Fruit fly (Drosophila melanogaster) whole organism, wandering third instar larva: ENCODE results near the gene CG33703.
A peak's percentile ranks its signal among the peaks of the same experiment; 100 is the strongest.

Source experiments
- Abd-B ChIP-seq: fragments of >200 bp; optimal IDR thresholded peaks from 2 replicates; lab custom pipeline; 2017; ENCODE audit warnings: missing biosample characterization, missing genetic modification characterization
- CG32264 ChIP-seq: fragments of 200-800 bp; sonication (Bioruptor generic); optimal IDR thresholded peaks from 2 replicates; lab custom pipeline; 2016; ENCODE audit warnings: missing biosample characterization, missing genetic modification characterization
- CG9705 ChIP-seq: fragments of 200-800 bp; sonication (Bioruptor generic); optimal IDR thresholded peaks from 2 replicates; lab custom pipeline; 2018; ENCODE audit warnings: missing biosample characterization, mild to moderate bottlenecking, missing genetic modification characterization
- CrebA ChIP-seq: fragments of 200-800 bp; sonication (Bioruptor generic); optimal IDR thresholded peaks from 2 replicates; lab custom pipeline; 2016; ENCODE audit warnings: missing biosample characterization, mild to moderate bottlenecking, missing genetic modification characterization, borderline replicate concordance
- Dfd ChIP-seq: fragments of >200 bp; optimal IDR thresholded peaks from 2 replicates; lab custom pipeline; 2017; ENCODE audit warnings: missing biosample characterization, missing genetic modification characterization
- Dif ChIP-seq: fragments of 200-275, 200-300 bp; sonication (Bioruptor generic); optimal IDR thresholded peaks from 2 replicates; lab custom pipeline; 2018; ENCODE audit warnings: missing biosample characterization, missing genetic modification characterization; ENCODE audit not compliant: partially characterized antibody
- GATAd ChIP-seq: sonication (Bioruptor generic); optimal IDR thresholded peaks from 2 replicates; lab custom pipeline; 2016; ENCODE audit warnings: missing biosample characterization, missing genetic modification characterization
- HLH106 ChIP-seq: fragments of 200-800 bp; optimal IDR thresholded peaks from 3 replicates; lab custom pipeline; 2019; ENCODE audit warnings: missing biosample characterization, mild to moderate bottlenecking, missing genetic modification characterization, moderate library complexity
- Hnf4 ChIP-seq: fragments of 200-800 bp; sonication (Bioruptor generic); optimal IDR thresholded peaks from 2 replicates; lab custom pipeline; 2016; ENCODE audit warnings: missing biosample characterization, mild to moderate bottlenecking, missing genetic modification characterization
- Hr78 ChIP-seq: fragments of >200 bp; optimal IDR thresholded peaks from 2 replicates; lab custom pipeline; 2017; ENCODE audit warnings: missing biosample characterization, missing genetic modification characterization
- Hr83 ChIP-seq: fragments of 200-300 bp; sonication (Bioruptor generic); optimal IDR thresholded peaks from 2 replicates; lab custom pipeline; 2016; ENCODE audit warnings: missing biosample characterization, mild to moderate bottlenecking, missing genetic modification characterization, moderate library complexity; ENCODE audit not compliant: poor library complexity, severe bottlenecking
- Jra ChIP-seq: sonication (Bioruptor generic); optimal IDR thresholded peaks from 2 replicates; lab custom pipeline; 2016; ENCODE audit warnings: missing biosample characterization, missing genetic modification characterization
- Mio ChIP-seq: sonication (Bioruptor generic); optimal IDR thresholded peaks from 2 replicates; lab custom pipeline; 2016; ENCODE audit warnings: missing biosample characterization, missing genetic modification characterization
- Myc ChIP-seq: fragments of >200 bp; optimal IDR thresholded peaks from 2 replicates; lab custom pipeline; 2017
- N ChIP-seq: fragments of >200 bp; optimal IDR thresholded peaks from 2 replicates; lab custom pipeline; 2018; ENCODE audit warnings: missing biosample characterization, missing external identifiers, missing genetic modification characterization
- OdsH ChIP-seq: fragments of 200-800 bp; sonication (Bioruptor generic); optimal IDR thresholded peaks from 2 replicates; lab custom pipeline; 2016; ENCODE audit warnings: missing biosample characterization, mild to moderate bottlenecking, missing genetic modification characterization
- Rel ChIP-seq, 2 experiments: fragments of 200-800 bp; sonication (Bioruptor generic) in 1 of 2; optimal IDR thresholded peaks; 2 replicates in 1 of 2; 3 replicates in 1 of 2; lab custom pipeline; 2016 to 2019; ENCODE audit warnings: mild to moderate bottlenecking in 2 of 2, missing biosample characterization in 2 of 2, missing genetic modification characterization in 2 of 2, moderate library complexity in 1 of 2
- Sp1 ChIP-seq: fragments of 200-800 bp; sonication (Bioruptor generic); optimal IDR thresholded peaks from 3 replicates; lab custom pipeline; 2019; ENCODE audit warnings: missing biosample characterization, mild to moderate bottlenecking, missing genetic modification characterization, moderate library complexity
- Vsx2 ChIP-seq: fragments of 200-300, 225-300 bp; sonication (Bioruptor generic); optimal IDR thresholded peaks from 2 replicates; lab custom pipeline; 2018; ENCODE audit warnings: missing biosample characterization, missing genetic modification characterization; ENCODE audit not compliant: partially characterized antibody
- br ChIP-seq: fragments of 200-800 bp; sonication (Bioruptor generic); optimal IDR thresholded peaks from 2 replicates; lab custom pipeline; 2016; ENCODE audit warnings: missing biosample characterization, missing genetic modification characterization
- brk ChIP-seq: fragments of 200-800 bp; sonication (Bioruptor generic); optimal IDR thresholded peaks from 2 replicates; lab custom pipeline; 2016; ENCODE audit warnings: missing biosample characterization, mild to moderate bottlenecking, missing genetic modification characterization
- dl ChIP-seq, 2 experiments: fragments of 175-275, 200-275 bp in 1 of 2; fragments of 200-275 bp in 1 of 2; sonication (Bioruptor generic); optimal IDR thresholded peaks; lab custom pipeline; 2018; ENCODE audit warnings: mild to moderate bottlenecking in 2 of 2, missing biosample characterization in 2 of 2, missing genetic modification characterization in 2 of 2, moderate library complexity in 2 of 2; ENCODE audit not compliant: partially characterized antibody in 2 of 2, insufficient read depth in 1 of 2
- dmrt93B ChIP-seq: fragments of 200-800 bp; sonication (Bioruptor generic); optimal IDR thresholded peaks from 2 replicates; lab custom pipeline; 2018; ENCODE audit warnings: missing biosample characterization, mild to moderate bottlenecking, missing genetic modification characterization
- dsf ChIP-seq: sonication (Bioruptor generic); optimal IDR thresholded peaks from 2 replicates; lab custom pipeline; 2016; ENCODE audit warnings: missing biosample characterization, missing genetic modification characterization, borderline replicate concordance
- ey ChIP-seq: fragments of 200-800 bp; sonication (Bioruptor generic); optimal IDR thresholded peaks from 2 replicates; lab custom pipeline; 2016; ENCODE audit warnings: missing biosample characterization, missing genetic modification characterization
- foxo ChIP-seq, 2 experiments: fragments of 200-800 bp; sonication (Bioruptor generic); optimal IDR thresholded peaks; 2 replicates in 1 of 2; 3 replicates in 1 of 2; lab custom pipeline; 2016 to 2017; ENCODE audit warnings: missing biosample characterization in 2 of 2, missing genetic modification characterization in 2 of 2
- fru ChIP-seq: fragments of 200-800 bp; sonication (Bioruptor generic); optimal IDR thresholded peaks from 3 replicates; lab custom pipeline; 2016; ENCODE audit warnings: missing biosample characterization, mild to moderate bottlenecking, missing genetic modification characterization
- h ChIP-seq: fragments of 200-800 bp; sonication (Bioruptor generic); optimal IDR thresholded peaks from 3 replicates; lab custom pipeline; 2016; ENCODE audit warnings: missing biosample characterization, mild to moderate bottlenecking, missing genetic modification characterization
- jim ChIP-seq: fragments of 175-275, 200-325 bp; sonication (Bioruptor generic); optimal IDR thresholded peaks from 2 replicates; lab custom pipeline; 2016; ENCODE audit warnings: missing biosample characterization, mild to moderate bottlenecking, missing genetic modification characterization
- lola ChIP-seq: fragments of >200 bp; optimal IDR thresholded peaks from 2 replicates; lab custom pipeline; 2017; ENCODE audit warnings: missing biosample characterization, missing genetic modification characterization
- pan ChIP-seq: fragments of >200 bp; optimal IDR thresholded peaks from 2 replicates; lab custom pipeline; 2017
- psq ChIP-seq: fragments of 200-800 bp; sonication (Bioruptor generic); optimal IDR thresholded peaks from 3 replicates; lab custom pipeline; 2017; ENCODE audit warnings: missing biosample characterization, mild to moderate bottlenecking, missing genetic modification characterization, moderate library complexity
- rgr ChIP-seq: fragments of 200-800 bp; sonication (Bioruptor generic); optimal IDR thresholded peaks from 3 replicates; lab custom pipeline; 2016; ENCODE audit warnings: missing biosample characterization, mild to moderate bottlenecking, missing genetic modification characterization
- sage ChIP-seq: fragments of 200-800 bp; sonication (Bioruptor generic); optimal IDR thresholded peaks from 2 replicates; lab custom pipeline; 2016; ENCODE audit warnings: missing biosample characterization, mild to moderate bottlenecking, missing genetic modification characterization
- sv ChIP-seq: fragments of 200-800 bp; sonication (Bioruptor generic); optimal IDR thresholded peaks from 3 replicates; lab custom pipeline; 2016; ENCODE audit warnings: missing biosample characterization, missing genetic modification characterization
- tai ChIP-seq: sonication (Bioruptor generic); optimal IDR thresholded peaks from 2 replicates; lab custom pipeline; 2016; ENCODE audit warnings: missing biosample characterization, missing genetic modification characterization
- usp ChIP-seq: fragments of >200 bp; optimal IDR thresholded peaks from 2 replicates; lab custom pipeline; 2017; ENCODE audit warnings: missing biosample characterization, missing genetic modification characterization
- woc ChIP-seq: sonication (Bioruptor generic); optimal IDR thresholded peaks from 2 replicates; lab custom pipeline; 2016; ENCODE audit warnings: missing biosample characterization, mild to moderate bottlenecking, missing genetic modification characterization

The CG33703 gene

DNA sequence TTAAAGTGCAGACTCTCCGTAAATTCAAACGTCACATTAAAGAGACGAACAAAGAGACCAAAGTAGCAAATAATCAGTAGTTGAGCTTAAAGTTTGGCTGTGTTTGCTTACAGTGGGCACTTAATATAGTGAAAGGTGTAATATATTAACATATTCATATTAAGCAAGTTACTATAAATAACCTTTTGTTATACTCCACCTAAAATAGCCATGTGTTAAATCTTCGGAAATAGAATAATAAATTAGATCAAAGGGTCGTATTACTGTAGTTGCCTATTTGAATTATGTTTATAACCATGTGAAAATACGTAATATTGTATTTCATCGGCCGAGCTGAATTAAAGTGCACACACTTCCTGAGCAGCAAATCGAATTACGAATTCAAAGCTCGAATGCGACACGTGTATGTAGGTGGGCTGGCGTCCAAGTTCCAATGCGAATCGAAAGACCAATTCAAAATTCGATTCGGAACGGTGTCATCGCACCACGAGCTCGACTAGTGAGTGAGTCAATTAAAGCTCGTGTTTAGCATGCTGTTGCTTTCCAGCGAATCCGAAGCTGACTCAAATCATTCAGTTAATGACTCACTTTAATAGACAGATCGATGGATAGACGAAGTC lies 39.8 kb upstream of the CG33703 start:
- no peak for TF ChIP-seq Sp1 (GFP tag; lab: Kevin White, UChicago)
- TF ChIP-seq Hnf4 (GFP tag; lab: Kevin White, UChicago): no peak
- TF ChIP-seq dsf: no peak
- TF ChIP-seq Hr83: no peak
- no peak for TF ChIP-seq psq (GFP tag; lab: Kevin White, UChicago)
- no peak for TF ChIP-seq CrebA (GFP tag; lab: Kevin White, UChicago)
- TF ChIP-seq foxo (GFP tag; optimal IDR thresholded peaks at IDR 0.05; lab: Kevin White, UChicago): no peak
- no peak for TF ChIP-seq sv (GFP tag; lab: Kevin White, UChicago)
- TF ChIP-seq Dfd (GFP tag; lab: Kevin White, UChicago): no peak
- TF ChIP-seq ey (GFP tag; lab: Kevin White, UChicago): no peak
- TF ChIP-seq br (GFP tag; lab: Kevin White, UChicago): no peak
- TF ChIP-seq GATAd: no peak
- TF ChIP-seq Vsx2 (GFP tag; lab: Kevin White, UChicago): no peak
- TF ChIP-seq brk: no peak
- TF ChIP-seq fru (GFP tag; lab: Kevin White, UChicago): no peak
- TF ChIP-seq Rel (GFP tag; optimal IDR thresholded peaks at IDR 0.05; lab: Kevin White, UChicago): no peak
- no peak for TF ChIP-seq Rel (tag; optimal IDR thresholded peaks at IDR 0.05; lab: Kevin White, UChicago)
- no peak for TF ChIP-seq HLH106 (tag; lab: Kevin White, UChicago)
- no peak for TF ChIP-seq dmrt93B
- TF ChIP-seq Abd-B: no peak
- TF ChIP-seq, all 38 proteins: peak for 0

DNA sequence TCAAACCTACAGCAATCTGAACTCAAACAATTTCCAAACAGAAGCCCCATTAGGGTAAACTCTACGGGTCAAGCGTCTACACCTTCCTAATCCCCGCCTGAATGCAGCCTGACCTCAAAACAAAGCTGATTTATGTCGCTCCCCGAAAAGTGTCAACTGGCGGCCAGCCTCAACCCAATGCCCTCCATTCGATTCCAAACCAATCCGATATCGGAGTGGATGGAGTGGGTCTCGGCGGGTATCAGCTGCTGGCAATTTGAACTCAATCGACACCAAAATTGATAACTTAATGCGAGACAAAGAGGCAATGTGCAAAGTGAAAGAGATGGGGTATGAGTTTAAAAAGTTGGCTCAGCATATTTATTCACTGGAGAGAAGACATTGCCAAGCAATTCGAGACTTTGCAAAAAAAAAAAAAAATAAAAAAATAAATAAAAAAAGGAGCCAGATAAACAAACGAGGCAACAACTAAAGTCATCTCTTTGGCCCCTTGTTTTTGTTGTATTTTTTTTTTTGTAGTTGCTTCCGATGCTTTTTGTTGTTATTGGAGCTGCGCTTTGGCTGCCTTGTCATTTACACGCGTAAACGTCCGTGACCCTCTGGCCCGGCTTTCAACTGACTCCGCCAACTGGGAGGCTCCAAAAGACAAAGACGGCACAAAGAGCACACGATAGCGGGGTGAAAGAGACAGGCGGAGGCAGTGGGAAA lies 38.6 kb upstream of the CG33703 start:
- no peak for TF ChIP-seq lola (GFP tag; lab: Kevin White, UChicago)
- TF ChIP-seq CG32264 (GFP tag; lab: Kevin White, UChicago): no peak
- TF ChIP-seq GATAd: no peak
- no peak for TF ChIP-seq Hnf4 (GFP tag; lab: Kevin White, UChicago)
- no peak for TF ChIP-seq woc
- TF ChIP-seq pan (lab: Kevin White, UChicago): no peak
- no peak for TF ChIP-seq Dif (GFP tag; lab: Kevin White, UChicago)

- TF ChIP-seq rgr: peak; percentile 33
- TF ChIP-seq GATAd: no peak
- TF ChIP-seq CrebA (GFP tag; lab: Kevin White, UChicago): peak; percentile 64
- peak; percentile 68 for TF ChIP-seq HLH106 (tag; lab: Kevin White, UChicago)
- TF ChIP-seq Sp1 (GFP tag; lab: Kevin White, UChicago): peak; percentile 81
- TF ChIP-seq OdsH (GFP tag; lab: Kevin White, UChicago): peak; percentile 52
- peak; percentile 60 for TF ChIP-seq br (GFP tag; lab: Kevin White, UChicago)
- no peak for TF ChIP-seq jim (GFP tag; lab: Kevin White, UChicago)
- TF ChIP-seq dmrt93B: no peak
- peak; percentile 75 for TF ChIP-seq fru (GFP tag; lab: Kevin White, UChicago)
- peak; percentile 25 for TF ChIP-seq psq (GFP tag; lab: Kevin White, UChicago)
- peak; percentile 79 for TF ChIP-seq Rel (GFP tag; optimal IDR thresholded peaks at IDR 0.05; lab: Kevin White, UChicago)
- no peak for TF ChIP-seq Rel (tag; optimal IDR thresholded peaks at IDR 0.05; lab: Kevin White, UChicago)
- TF ChIP-seq ey (GFP tag; lab: Kevin White, UChicago): peak; percentile 60
- peak; percentile 28 for TF ChIP-seq brk
- TF ChIP-seq Abd-B: no peak
- no peak for TF ChIP-seq dsf
- no peak for TF ChIP-seq Myc
- TF ChIP-seq Dif (GFP tag; lab: Kevin White, UChicago): no peak
- TF ChIP-seq usp (GFP tag; lab: Kevin White, UChicago): no peak
- no peak for TF ChIP-seq CG9705 (GFP tag; lab: Kevin White, UChicago)
- no peak for TF ChIP-seq Hnf4 (GFP tag; lab: Kevin White, UChicago)
- TF ChIP-seq Vsx2 (GFP tag; lab: Kevin White, UChicago): no peak
- TF ChIP-seq Hr83: no peak
- TF ChIP-seq sv (GFP tag; lab: Kevin White, UChicago): no peak
- no peak for TF ChIP-seq pan (lab: Kevin White, UChicago)
- TF ChIP-seq Jra (GFP tag; lab: Kevin White, UChicago): no peak
- peak; percentile 16 for TF ChIP-seq sage (GFP tag; lab: Kevin White, UChicago)
- peak; percentile 37 for TF ChIP-seq CG32264 (GFP tag; lab: Kevin White, UChicago)
- TF ChIP-seq woc: peak; percentile 76
- TF ChIP-seq Hr78 (GFP tag; lab: Kevin White, UChicago): no peak
- no peak for TF ChIP-seq lola (GFP tag; lab: Kevin White, UChicago)
- peak; percentile 86 for TF ChIP-seq h (GFP tag; lab: Kevin White, UChicago)
- no peak for TF ChIP-seq tai
- TF ChIP-seq foxo (GFP tag; optimal IDR thresholded peaks at IDR 0.05; lab: Kevin White, UChicago): peak; percentile 6 to 78
- TF ChIP-seq dl (GFP tag; optimal IDR thresholded peaks at IDR 0.05; lab: Kevin White, UChicago; ENCODE audit: insufficient read depth in 1 of 2, partially characterized antibody in 2 of 2): no peak
- no peak for TF ChIP-seq N (GFP tag; lab: Kevin White, UChicago)
- TF ChIP-seq Mio (GFP tag; lab: Kevin White, UChicago): no peak
- no peak for TF ChIP-seq Dfd (GFP tag; lab: Kevin White, UChicago)
Observed at dm6 chr3L:9549690-9550303, 37.3 kb upstream of the CG33703 start.
